Worm (Caenorhabditis elegans) whole organism, young adult: ENCODE measurements around the gene pals-20.

Experiments
- K11D2.4 ChIP-seq: fragments of 200-800 bp; sonication (Bioruptor generic); IDR thresholded peaks from 2 replicates; pipeline ENCODE4 v1.3.6; 2022; ENCODE audit warnings: missing genetic modification reagents, missing genetic modification characterization, missing compliant biosample characterization
- Y53F4B.3 ChIP-seq: fragments of 200-800 bp; sonication (Bioruptor generic); IDR thresholded peaks from 2 replicates; pipeline ENCODE4 v1.3.6; 2022; ENCODE audit warnings: missing genetic modification reagents, missing genetic modification characterization, missing compliant biosample characterization
- aptf-3 ChIP-seq: fragments of 200-800 bp; sonication (Bioruptor generic); IDR thresholded peaks from 2 replicates; pipeline ENCODE4 v1.3.6; 2022; ENCODE audit warnings: missing genetic modification characterization, missing compliant biosample characterization
- egl-18 ChIP-seq: fragments of 200-800 bp; sonication (Bioruptor generic); IDR thresholded peaks from 2 replicates; pipeline ENCODE4 v1.3.6; 2022; ENCODE audit warnings: missing genetic modification reagents, missing genetic modification characterization, missing compliant biosample characterization
- lsl-1 ChIP-seq: fragments of 200-800 bp; sonication (Bioruptor generic); optimal IDR thresholded peaks from 2 replicates; lab custom pipeline; 2018; ENCODE audit warnings: mild to moderate bottlenecking, missing genetic modification characterization, moderate library complexity, missing compliant biosample characterization
- mcd-1 ChIP-seq: fragments of 200-800 bp; sonication (Bioruptor generic); IDR thresholded peaks from 2 replicates; pipeline ENCODE4 v1.3.6; 2022; ENCODE audit warnings: missing genetic modification reagents, missing genetic modification characterization, missing compliant biosample characterization
- nhr-90 ChIP-seq: sonication (generic microtip); optimal IDR thresholded peaks from 2 replicates; lab custom pipeline; 2016; ENCODE audit warnings: missing genotype, mild to moderate bottlenecking, missing genetic modification characterization, missing compliant biosample characterization
- rpc-1 ChIP-seq, 2 experiments: fragments of 150-350 bp in 1 of 2; sonication (generic microtip) in 1 of 2; optimal IDR thresholded peaks; 2 replicates each; lab custom pipeline; 2014 to 2018; ENCODE audit warnings: missing biosample characterization in 1 of 2, missing genetic modification characterization in 1 of 2, missing genetic modification reagents in 1 of 2, missing genotype in 1 of 2
- xnd-1 ChIP-seq: sonication (generic microtip); optimal IDR thresholded peaks from 2 replicates; lab custom pipeline; 2016; ENCODE audit warnings: missing genotype, missing genetic modification reagents, missing genetic modification characterization, missing compliant biosample characterization

- TF ChIP-seq rpc-1 (optimal IDR thresholded peaks at IDR 0.05; lab: Kevin White, UChicago) = no peak
- TF ChIP-seq rpc-1 (tag; optimal IDR thresholded peaks at IDR 0.05; lab: Kevin White, UChicago) = no peak
- no peak for TF ChIP-seq mcd-1 (GFP tag; lab: Robert Waterston, UW)
- TF ChIP-seq egl-18 = no peak
- TF ChIP-seq K11D2.4 (GFP tag; lab: Robert Waterston, UW) = no peak
- TF ChIP-seq xnd-1 = no peak
- no peak for TF ChIP-seq nhr-90 (tag; lab: Kevin White, UChicago)
- no peak for TF ChIP-seq lsl-1 (GFP tag; lab: Kevin White, UChicago)
- no peak for TF ChIP-seq Y53F4B.3 (GFP tag; lab: Robert Waterston, UW)
- no peak for TF ChIP-seq aptf-3 (GFP tag; lab: Robert Waterston, UW)
Observed at ce11 chrIII:1421436-1421835, 33.3 kb upstream of the pals-20 start.
